Worm (Caenorhabditis elegans) whole organism, early embryonic: ENCODE results near the gene cpar-1.

Experiments used
- F13C5.2 ChIP-seq: sonication (generic microtip); optimal IDR thresholded peaks from 2 replicates; lab custom pipeline; 2017; ENCODE audit warnings: mild to moderate bottlenecking, missing genetic modification characterization, inconsistent platforms, missing compliant biosample characterization
- aly-1 ChIP-seq: sonication (generic microtip); optimal IDR thresholded peaks from 2 replicates; lab custom pipeline; 2016; ENCODE audit warnings: missing genetic modification characterization, missing compliant biosample characterization
- ama-1 ChIP-seq: fragments of 150-350 bp; optimal IDR thresholded peaks from 2 replicates; lab custom pipeline; 2014
- ceh-13 ChIP-seq: fragments of 200-800 bp; sonication (Bioruptor generic); optimal IDR thresholded peaks from 2 replicates; lab custom pipeline; 2018; ENCODE audit warnings: mild to moderate bottlenecking, missing genetic modification characterization, missing compliant biosample characterization
- ceh-36 ChIP-seq: sonication (generic microtip); optimal IDR thresholded peaks from 2 replicates; lab custom pipeline; 2016; ENCODE audit warnings: missing genetic modification characterization, inconsistent platforms, missing compliant biosample characterization
- ets-7 ChIP-seq: sonication (generic microtip); optimal IDR thresholded peaks from 2 replicates; lab custom pipeline; 2016; ENCODE audit warnings: missing genotype, missing genetic modification characterization, missing compliant biosample characterization
- flt-1 ChIP-seq: fragments of 200-800 bp; sonication (Bioruptor generic); IDR thresholded peaks from 2 replicates; pipeline ENCODE4 v1.3.6; 2022; ENCODE audit warnings: missing genetic modification characterization, missing compliant biosample characterization
- hmbx-1 ChIP-seq: sonication (generic microtip); optimal IDR thresholded peaks from 2 replicates; lab custom pipeline; 2016; ENCODE audit warnings: mild to moderate bottlenecking, missing genetic modification characterization, missing compliant biosample characterization
- hmg-4 ChIP-seq: fragments of 200-800 bp; sonication (Bioruptor generic); optimal IDR thresholded peaks from 2 replicates; lab custom pipeline; 2018; ENCODE audit warnings: mild to moderate bottlenecking, missing genetic modification characterization, missing compliant biosample characterization
- scrt-1 ChIP-seq: fragments of 200-800 bp; sonication (Bioruptor generic); IDR thresholded peaks from 2 replicates; pipeline ENCODE4 v1.3.6; 2022; ENCODE audit warnings: missing genetic modification characterization, missing compliant biosample characterization
- sea-1 ChIP-seq: fragments of 200-800 bp; sonication (Bioruptor generic); conservative IDR thresholded peaks from 2 replicates; pipeline ENCODE4 v1.3.6; 2022; ENCODE audit warnings: missing genetic modification characterization, missing compliant biosample characterization
- tbx-37 ChIP-seq: fragments of 200-800 bp; sonication (Bioruptor generic); conservative IDR thresholded peaks from 2 replicates; pipeline ENCODE4 v1.3.6; 2022; ENCODE audit warnings: missing genetic modification reagents, missing genetic modification characterization, missing compliant biosample characterization
- tra-4 ChIP-seq: sonication (generic microtip); optimal IDR thresholded peaks from 2 replicates; lab custom pipeline; 2017; ENCODE audit warnings: missing genetic modification characterization, missing compliant biosample characterization

- TF ChIP-seq hmg-4 (GFP tag; lab: Kevin White, UChicago): no peak
- no peak for TF ChIP-seq ama-1 (lab: Kevin White, UChicago)
- no peak for TF ChIP-seq tbx-37 (GFP tag; lab: Robert Waterston, UW)
- no peak for TF ChIP-seq hmbx-1 (tag; lab: Kevin White, UChicago)
- TF ChIP-seq F13C5.2: no peak
- TF ChIP-seq scrt-1 (GFP tag; lab: Robert Waterston, UW): no peak
- no peak for TF ChIP-seq aly-1 (tag; lab: Kevin White, UChicago)
- no peak for TF ChIP-seq sea-1 (GFP tag; lab: Robert Waterston, UW)
- no peak for TF ChIP-seq flt-1
- TF ChIP-seq tra-4: no peak
- no peak for TF ChIP-seq ceh-13
- no peak for TF ChIP-seq ets-7 (tag; lab: Kevin White, UChicago)
- TF ChIP-seq ceh-36 (tag; lab: Kevin White, UChicago): no peak
Observed at ce11 chrIII:9433576-9434107, at the start of gene cpar-1.
